Worm (Caenorhabditis elegans): ENCODE data around the gene ZK418.7.

- TF ChIP-seq him-1 (tag; optimal IDR thresholded peaks at IDR 0.05) (no peak), dao-5 (tag; optimal IDR thresholded peaks at IDR 0.05) (no peak), W03F9.2 (tag; optimal IDR thresholded peaks at IDR 0.05) (no peak)
Measured at ce11 chrIII:7064185-7064584, 16.4 kb downstream of the ZK418.7 start, which contains the start of gene R01H2.4.

Measured in whole organism, L4/young adult.